Worm (Caenorhabditis elegans): ENCODE results near the gene mec-14.

- no peak for TF ChIP-seq ztf-11 (tag; optimal IDR thresholded peaks at IDR 0.05)
- TF ChIP-seq nhr-12 (tag; optimal IDR thresholded peaks at IDR 0.05) = no peak
- TF ChIP-seq jun-1 (tag; optimal IDR thresholded peaks at IDR 0.05) = no peak
- no peak for TF ChIP-seq R02D3.7 (tag; optimal IDR thresholded peaks at IDR 0.05)
- no peak for TF ChIP-seq skn-1 (tag; optimal IDR thresholded peaks at IDR 0.05)
- TF ChIP-seq ama-1 (optimal IDR thresholded peaks at IDR 0.05) = no peak
- TF ChIP-seq pha-4 (tag; optimal IDR thresholded peaks at IDR 0.05) = no peak
- TF ChIP-seq nhr-28 (tag; optimal IDR thresholded peaks at IDR 0.05) = no peak
- TF ChIP-seq elt-3 (tag; optimal IDR thresholded peaks at IDR 0.05) = no peak
- TF ChIP-seq nhr-77 (tag; optimal IDR thresholded peaks at IDR 0.05) = no peak
- peak; percentile 3 for TF ChIP-seq egl-5 (tag; optimal IDR thresholded peaks at IDR 0.05)
- TF ChIP-seq lin-15B (tag; optimal IDR thresholded peaks at IDR 0.05) = peak; percentile 38
- peak; percentile 48 for TF ChIP-seq unc-62 (GFP tag; optimal IDR thresholded peaks at IDR 0.05)
- TF ChIP-seq snpc-4 (tag; optimal IDR thresholded peaks at IDR 0.05) = no peak
These were observed 24.2 kb upstream of the mec-14 start for ce11 chrIII:7216924-7217521.
